Worm (Caenorhabditis elegans): ENCODE data around the gene H04J21.4.

- TF ChIP-seq F13C5.2 (tag; optimal IDR thresholded peaks at IDR 0.05) (no peak), ama-1 (optimal IDR thresholded peaks at IDR 0.05) (no peak), hmg-4 (GFP tag; optimal IDR thresholded peaks at IDR 0.05) (no peak), ceh-13 (GFP tag; optimal IDR thresholded peaks at IDR 0.05) (no peak), sea-1 (GFP tag; conservative IDR thresholded peaks at IDR 0.05) (no peak), B0310.2 (tag; optimal IDR thresholded peaks at IDR 0.05) (no peak), tbx-37 (GFP tag; conservative IDR thresholded peaks at IDR 0.05) (no peak), hnd-1 (tag; optimal IDR thresholded peaks at IDR 0.05) (no peak), pes-1 (GFP tag; IDR thresholded peaks at IDR 0.05) (no peak)
These were observed 33.1 kb upstream of the H04J21.4 start, which contains the start of the genes cic-1 and strm-1 for ce11 chrIII:2401126-2402123.

All from whole organism, early embryonic.